Fruit fly (Drosophila melanogaster) S2 (cell line): ENCODE measurements around the gene dpr16.

Source experiments
- CG8478 ChIP-seq: fragments of >200 bp; optimal IDR thresholded peaks from 2 replicates; lab custom pipeline; 2018
- CTCF ChIP-seq, 2 experiments: fragments of >200 bp; optimal IDR thresholded peaks; 2 replicates each; lab custom pipeline; 2018

The dpr16 gene

DNA sequence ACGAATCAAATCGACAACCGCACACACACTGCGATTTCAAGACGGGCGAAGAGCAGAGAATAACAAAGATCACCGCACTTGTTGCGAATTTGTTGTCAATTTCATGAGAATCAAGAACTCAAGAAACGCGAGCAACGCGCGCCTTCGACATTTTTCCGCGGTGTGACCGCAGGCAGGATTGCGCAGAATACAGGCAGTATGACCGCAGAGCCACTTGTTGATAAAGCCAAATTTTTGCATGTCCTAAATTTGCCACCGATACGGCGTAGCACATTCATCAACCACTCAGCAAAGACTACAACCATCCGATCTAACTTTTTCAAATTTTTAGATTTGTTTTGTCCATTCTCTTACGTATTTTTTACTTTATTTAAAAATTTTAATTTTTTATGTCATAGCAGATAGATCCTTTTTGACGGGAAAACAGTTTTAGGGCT is 66.6 kb downstream of the dpr16 start, which contains the start of gene cno:
cno (minus strand) TSS at position 179 of the 437 bp plus-strand sequence.
- TF ChIP-seq CTCF (optimal IDR thresholded peaks at IDR 0.05; lab: Kevin White, UChicago) (peak; percentile 53 to 66), CG8478 (no peak)

DNA sequence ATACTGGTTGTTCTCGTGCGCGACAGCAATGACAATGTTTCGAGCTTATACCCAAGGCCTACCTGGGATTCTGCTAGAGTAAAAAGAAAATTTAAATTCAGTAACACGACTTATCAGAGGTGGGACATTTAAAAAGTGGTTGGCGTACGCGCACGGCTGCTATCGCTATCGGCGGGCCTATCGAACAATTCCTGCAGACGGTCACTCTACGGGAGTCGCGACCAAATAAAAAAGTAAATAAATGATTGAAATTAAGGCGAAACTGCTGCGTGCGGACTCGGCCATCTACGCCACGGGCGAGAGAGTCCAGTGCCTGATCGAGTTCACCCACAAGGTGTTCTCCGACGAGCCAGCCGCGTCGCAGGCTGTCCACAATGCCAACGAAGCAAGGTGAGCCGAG is 68.8 kb downstream of the dpr16 start, which contains the start of the genes Prosbeta2R2 and CG1116:
Prosbeta2R2 (minus strand) TSS at position 63 of the 400 bp plus-strand sequence.
CG1116 (plus strand) TSS at position 192 of the 400 bp plus-strand sequence.
- no peak for TF ChIP-seq CG8478
- no peak for TF ChIP-seq CTCF (optimal IDR thresholded peaks at IDR 0.05; lab: Kevin White, UChicago)
